Fruit fly (Drosophila melanogaster) whole organism, pupa: Measurements from ENCODE around the gene CG5828.
A peak's percentile ranks its signal among the peaks of the same experiment; 100 is the strongest.

Experiments
- CG10348 ChIP-seq: fragments of 200-800 bp; sonication (Bioruptor generic); IDR thresholded peaks from 2 replicates; pipeline ENCODE4 v1.3.6; 2022; ENCODE audit warnings: missing biosample characterization, missing genetic modification characterization
- CG12605 ChIP-seq: fragments of 200-800 bp; sonication (Bioruptor generic); IDR thresholded peaks from 2 replicates; pipeline ENCODE4 v1.3.6; 2022; ENCODE audit warnings: missing biosample characterization, missing genetic modification characterization
- CG13204 ChIP-seq: fragments of 200-800 bp; sonication (Bioruptor generic); optimal IDR thresholded peaks from 2 replicates; lab custom pipeline; 2018; ENCODE audit warnings: missing biosample characterization, mild to moderate bottlenecking, missing genetic modification characterization, moderate library complexity
- CG14655 ChIP-seq: fragments of 200-800 bp; sonication (Bioruptor generic); optimal IDR thresholded peaks from 3 replicates; lab custom pipeline; 2017; ENCODE audit warnings: mild to moderate bottlenecking, missing biosample characterization, missing genetic modification reagents, missing genetic modification characterization
- CG15710 ChIP-seq: fragments of 200-800 bp; sonication (Bioruptor generic); optimal IDR thresholded peaks from 2 replicates; lab custom pipeline; 2018; ENCODE audit warnings: missing biosample characterization, mild to moderate bottlenecking, missing genetic modification characterization, moderate library complexity
- CG17806 ChIP-seq: fragments of 200-800 bp; sonication (Bioruptor generic); optimal IDR thresholded peaks from 2 replicates; lab custom pipeline; 2018; ENCODE audit warnings: missing biosample characterization, mild to moderate bottlenecking, missing genetic modification characterization, moderate library complexity
- CG32121 ChIP-seq: fragments of 200-800 bp; sonication (Bioruptor generic); IDR thresholded peaks from 2 replicates; pipeline ENCODE4 v1.3.6; 2022; ENCODE audit warnings: missing biosample characterization, missing genetic modification characterization
- CG34367 ChIP-seq: fragments of 200-800 bp; sonication (Bioruptor generic); optimal IDR thresholded peaks from 2 replicates; lab custom pipeline; 2018; ENCODE audit warnings: missing biosample characterization, mild to moderate bottlenecking, missing genetic modification characterization
- CG4496 ChIP-seq: fragments of 200-800 bp; sonication (Bioruptor generic); IDR thresholded peaks from 3 replicates; pipeline ENCODE4 v1.3.6; 2022; ENCODE audit warnings: missing biosample characterization, missing genetic modification characterization
- CG8159 ChIP-seq: fragments of 200-800 bp; sonication (Bioruptor generic); optimal IDR thresholded peaks from 3 replicates; lab custom pipeline; 2018; ENCODE audit warnings: missing biosample characterization, mild to moderate bottlenecking, missing genetic modification characterization, moderate library complexity
- CG8301 ChIP-seq: fragments of 200-800 bp; sonication (Bioruptor generic); optimal IDR thresholded peaks from 2 replicates; lab custom pipeline; 2018; ENCODE audit warnings: missing biosample characterization, mild to moderate bottlenecking, missing genetic modification characterization
- CG9948 ChIP-seq: fragments of 200-800 bp; sonication (Bioruptor generic); optimal IDR thresholded peaks from 2 replicates; lab custom pipeline; 2018; ENCODE audit warnings: missing biosample characterization, mild to moderate bottlenecking, missing genetic modification characterization, moderate library complexity
- D1 ChIP-seq: fragments of 200-800 bp; sonication (Bioruptor generic); optimal IDR thresholded peaks from 2 replicates; lab custom pipeline; 2018; ENCODE audit warnings: missing biosample characterization, mild to moderate bottlenecking, missing genetic modification characterization, moderate library complexity
- EcR ChIP-seq: fragments of 200-800 bp; sonication (Bioruptor generic); optimal IDR thresholded peaks from 3 replicates; lab custom pipeline; 2019; ENCODE audit warnings: missing biosample characterization, missing genetic modification characterization, mild to moderate bottlenecking, moderate library complexity, missing genetic modification reagents
- Ets98B ChIP-seq: fragments of 200-800 bp; sonication (Bioruptor generic); IDR thresholded peaks from 2 replicates; pipeline ENCODE4 v1.3.6; 2022; ENCODE audit warnings: missing biosample characterization, missing genetic modification characterization
- Pif1A ChIP-seq: fragments of 200-800 bp; sonication (Bioruptor generic); optimal IDR thresholded peaks from 3 replicates; lab custom pipeline; 2016; ENCODE audit warnings: missing biosample characterization, missing genetic modification characterization
- Pif1B ChIP-seq: fragments of 200-800 bp; sonication (Bioruptor generic); optimal IDR thresholded peaks from 3 replicates; lab custom pipeline; 2016; ENCODE audit warnings: missing biosample characterization, missing genetic modification characterization
- Snoo ChIP-seq: fragments of 200-800 bp; sonication (Bioruptor generic); optimal IDR thresholded peaks from 3 replicates; lab custom pipeline; 2017; ENCODE audit warnings: missing biosample characterization, mild to moderate bottlenecking, missing genetic modification characterization, inconsistent platforms
- fd96Ca ChIP-seq: fragments of 200-800 bp; sonication (Bioruptor generic); IDR thresholded peaks from 3 replicates; pipeline ENCODE4 v1.3.6; 2022; ENCODE audit warnings: missing biosample characterization, missing genetic modification characterization
- gl ChIP-seq: fragments of 200-800 bp; sonication (Bioruptor generic); optimal IDR thresholded peaks from 2 replicates; lab custom pipeline; 2018; ENCODE audit warnings: missing biosample characterization, mild to moderate bottlenecking, missing genetic modification characterization
- rn ChIP-seq: fragments of 200-800 bp; sonication (Bioruptor generic); IDR thresholded peaks from 2 replicates; pipeline ENCODE4 v1.3.6; 2022; ENCODE audit warnings: missing biosample characterization, missing genetic modification characterization

Gene CG5828

DNA sequence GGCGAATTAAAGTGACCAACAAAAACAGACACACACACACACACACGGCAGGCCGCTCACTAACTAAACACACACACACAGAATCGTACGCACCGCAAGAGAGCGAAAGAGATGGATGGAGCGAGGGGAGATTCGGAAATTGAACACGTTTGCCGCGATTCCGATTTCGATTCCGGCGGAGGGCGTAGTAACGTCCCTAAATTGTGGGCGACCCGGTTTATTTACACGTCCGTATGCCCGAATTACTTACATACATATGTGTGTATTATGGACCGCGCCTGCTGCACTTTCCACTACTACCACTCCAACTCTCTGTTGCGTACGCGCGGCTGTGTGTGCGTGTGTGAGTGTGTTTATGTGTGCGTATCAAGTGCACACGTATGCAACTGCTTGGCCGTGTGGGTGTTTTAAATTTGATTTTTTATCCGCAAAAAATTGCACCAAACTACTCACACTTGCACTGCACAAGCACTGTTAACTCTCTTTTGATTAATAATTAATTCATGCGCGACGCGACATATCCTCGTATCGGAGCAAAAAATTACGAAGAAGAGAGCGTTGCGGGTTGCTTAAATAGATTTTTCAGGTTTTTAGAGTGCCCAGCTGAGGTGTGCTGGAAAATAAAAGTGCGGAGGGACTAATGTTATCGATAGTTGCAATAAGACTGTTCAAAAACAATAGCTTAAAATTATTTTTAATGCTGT, 632 bp upstream of the CG5828 start, which contains the start of gene Pgant5:
Gene Pgant5 (minus strand): TSS at position 601 of the 704 bp plus-strand sequence.
- no peak for TF ChIP-seq Pif1B
- no peak for TF ChIP-seq CG14655 (GFP tag; lab: Kevin White, UChicago)
- peak; percentile 7 for TF ChIP-seq CG15710 (tag; lab: Kevin White, UChicago)
- TF ChIP-seq CG34367 (tag; lab: Kevin White, UChicago), result no peak
- no peak for TF ChIP-seq CG17806 (tag; lab: Kevin White, UChicago)
- peak; percentile 30; the same call in 1 of the 3 replicates for TF ChIP-seq fd96Ca (GFP tag; lab: Robert Waterston, UW)
- TF ChIP-seq CG10348 (GFP tag; lab: Robert Waterston, UW), result no peak
- peak; percentile 42 for TF ChIP-seq Pif1A (GFP tag; lab: Kevin White, UChicago)
- no peak for TF ChIP-seq CG12605
- peak; percentile 34 for TF ChIP-seq CG13204
- TF ChIP-seq EcR, result peak; percentile 39
- no peak for TF ChIP-seq CG8301
- TF ChIP-seq Ets98B (GFP tag; lab: Robert Waterston, UW), result peak; percentile 24; the same call in 1 of the 2 replicates
- TF ChIP-seq gl (tag; lab: Kevin White, UChicago), result no peak
- TF ChIP-seq CG4496 (GFP tag; lab: Robert Waterston, UW), result peak; percentile 53; the same call in 1 of the 3 replicates
- no peak for TF ChIP-seq rn (GFP tag; lab: Robert Waterston, UW)
- TF ChIP-seq CG8159 (tag; lab: Kevin White, UChicago), result no peak
- TF ChIP-seq D1 (tag; lab: Kevin White, UChicago), result peak; percentile 6
- TF ChIP-seq CG9948 (tag; lab: Kevin White, UChicago), result no peak
- no peak for TF ChIP-seq Snoo (tag; lab: Kevin White, UChicago)
- TF ChIP-seq CG32121 (GFP tag; lab: Robert Waterston, UW), result no peak

DNA sequence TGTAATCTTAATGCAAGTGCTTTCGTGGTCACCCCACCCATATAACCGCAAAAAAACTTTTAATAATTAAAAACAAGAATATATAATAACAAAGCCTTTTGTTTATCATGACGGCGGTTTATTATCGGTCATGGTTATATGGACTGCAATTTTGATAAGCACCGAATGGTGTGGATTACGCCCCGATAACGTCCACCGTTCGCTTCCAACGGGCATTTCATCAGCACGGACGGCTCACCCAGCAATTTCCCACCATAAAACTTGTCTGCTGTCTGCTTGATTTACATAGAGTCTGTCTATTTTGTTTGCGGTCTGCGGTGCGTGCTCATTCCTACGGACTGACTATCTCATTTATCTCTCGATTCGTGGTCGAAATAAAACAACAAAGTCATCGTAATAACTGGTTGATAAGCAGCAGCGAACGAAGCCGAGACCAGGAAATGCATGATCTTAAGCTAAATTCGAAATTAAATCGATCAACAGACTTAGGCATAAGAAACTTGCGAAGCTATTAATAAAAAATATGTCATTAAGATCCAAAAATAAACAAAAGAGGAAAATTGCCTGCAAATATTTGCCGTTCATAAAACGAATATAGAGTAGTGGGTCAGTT, 1.7 kb downstream of the CG5828 start:
- TF ChIP-seq CG34367 (tag; lab: Kevin White, UChicago) (no peak), EcR (peak; percentile 69)

DNA sequence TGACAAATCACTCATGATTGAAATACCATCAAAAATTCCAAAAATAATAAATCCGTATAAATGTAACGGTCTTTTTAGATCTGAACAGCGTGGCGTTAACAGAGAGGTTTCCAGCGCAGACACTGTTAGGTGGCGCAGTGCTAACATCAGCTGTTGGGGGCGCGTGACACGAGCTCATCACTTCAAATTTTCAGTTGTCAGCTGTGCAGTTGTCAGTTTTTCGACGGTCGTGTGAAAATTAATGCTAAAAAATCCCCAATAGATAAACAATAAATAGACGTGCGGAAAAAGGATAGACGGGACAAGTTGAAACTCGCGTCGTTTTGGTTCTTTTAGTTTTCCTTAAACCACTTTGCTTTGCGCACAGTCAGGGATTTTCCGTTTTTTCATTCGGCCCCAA, 2.4 kb downstream of the CG5828 start, which contains the start of gene CG4230:
Gene CG4230 (plus strand): TSS at position 6 of the 400 bp plus-strand sequence.
- TF ChIP-seq CG13204 (no peak), Ets98B (GFP tag; lab: Robert Waterston, UW) (no peak), CG8159 (tag; lab: Kevin White, UChicago) (no peak), fd96Ca (GFP tag; lab: Robert Waterston, UW) (no peak; the same call in 2 of the 3 replicates), Pif1B (no peak), CG14655 (GFP tag; lab: Kevin White, UChicago) (no peak), CG17806 (tag; lab: Kevin White, UChicago) (no peak), CG8301 (no peak), CG32121 (GFP tag; lab: Robert Waterston, UW) (no peak), Snoo (tag; lab: Kevin White, UChicago) (no peak), EcR (no peak), CG15710 (tag; lab: Kevin White, UChicago) (no peak), CG12605 (no peak), CG9948 (tag; lab: Kevin White, UChicago) (no peak), CG34367 (tag; lab: Kevin White, UChicago) (no peak)
- TF ChIP-seq, all 21 proteins: peak for 0

DNA sequence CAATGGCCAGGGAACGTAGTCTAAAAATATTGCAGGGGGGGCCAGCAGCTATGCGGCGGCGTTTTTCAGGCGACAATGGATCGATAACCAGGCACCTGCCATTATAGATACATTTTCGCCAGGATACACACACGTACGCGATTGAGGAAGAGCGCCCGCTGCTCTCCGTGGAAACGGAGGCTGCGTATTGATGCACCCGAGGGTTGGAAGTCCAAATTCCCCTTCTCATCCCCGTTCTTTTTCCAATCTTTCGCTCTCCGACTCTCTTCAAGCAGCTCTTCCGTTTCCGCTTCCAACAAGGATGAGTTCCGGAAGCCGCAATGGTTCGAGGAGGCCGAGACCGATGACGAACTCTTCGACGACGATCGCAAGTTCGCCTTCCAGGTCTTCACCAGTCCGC, 3.0 kb downstream of the CG5828 start:
- TF ChIP-seq gl (tag; lab: Kevin White, UChicago) (peak; percentile 5), Ets98B (GFP tag; lab: Robert Waterston, UW) (0 out of 2 replicates have a peak, but pooled peaks have one; percentile 8), Pif1A (GFP tag; lab: Kevin White, UChicago) (no peak), CG4496 (GFP tag; lab: Robert Waterston, UW) (0 out of 3 replicates have a peak, but pooled peaks have one; percentile 35)

DNA sequence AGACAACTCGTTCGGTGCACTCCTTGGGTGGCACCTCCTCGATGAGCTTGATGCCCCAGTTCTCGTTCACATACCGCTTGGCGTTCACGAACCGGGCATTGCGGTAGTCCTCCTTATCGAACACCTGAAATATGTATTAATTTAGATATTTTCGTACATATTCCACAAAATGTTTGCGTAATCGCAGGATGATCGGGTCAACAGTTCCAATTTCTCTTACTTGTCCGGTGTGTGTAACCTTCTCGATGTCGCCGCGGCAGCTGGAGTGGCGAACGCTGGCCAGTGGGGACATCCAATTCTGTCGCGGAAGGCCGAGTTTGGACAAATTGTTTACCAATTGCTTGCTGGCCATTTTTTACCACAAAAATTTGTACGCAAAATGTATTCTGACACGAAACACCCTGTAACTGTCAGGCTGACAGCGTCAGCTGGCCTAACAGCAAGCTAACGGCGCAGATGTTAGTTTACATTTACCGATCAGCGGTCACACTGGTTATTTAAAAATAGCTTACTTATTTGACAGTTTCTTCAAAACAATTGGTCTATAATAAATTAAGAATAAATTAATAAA, 6.1 kb downstream of the CG5828 start, which contains the start of gene ND-13A:
Gene ND-13A (minus strand): TSS at position 499 of the 571 bp plus-strand sequence.
- TF ChIP-seq Pif1B (no peak), CG4496 (GFP tag; lab: Robert Waterston, UW) (peak; percentile 39; the same call in 1 of the 3 replicates), CG34367 (tag; lab: Kevin White, UChicago) (no peak)
- TF ChIP-seq, all 21 proteins: peak for 1

DNA sequence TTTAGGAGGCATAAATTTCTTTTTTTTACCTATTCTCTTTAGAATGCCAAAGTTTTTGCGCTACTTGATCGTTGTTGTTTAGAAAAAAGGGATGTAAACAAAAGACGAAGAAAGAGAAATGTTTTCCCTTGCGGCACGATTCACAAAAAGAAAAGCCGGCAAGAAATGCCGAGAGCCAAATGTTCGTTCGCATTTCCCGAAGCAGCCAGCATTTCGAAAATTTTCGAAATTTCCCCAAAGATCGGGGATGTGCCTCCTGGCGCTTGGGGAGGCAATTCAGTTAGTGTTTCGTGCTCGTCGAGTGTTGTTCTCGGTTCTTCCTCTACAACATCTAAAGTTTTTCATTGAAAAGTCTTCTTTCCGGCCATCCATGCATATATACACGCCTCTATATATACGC, 6.8 kb downstream of the CG5828 start, which contains the start of gene Msp300:
Gene Msp300 (plus strand): TSS at position 301 of the 400 bp plus-strand sequence.
- TF ChIP-seq CG8301 (no peak), Pif1A (GFP tag; lab: Kevin White, UChicago) (no peak), CG32121 (GFP tag; lab: Robert Waterston, UW) (no peak), Snoo (tag; lab: Kevin White, UChicago) (no peak), CG8159 (tag; lab: Kevin White, UChicago) (no peak), CG10348 (GFP tag; lab: Robert Waterston, UW) (no peak)
